Fruit fly (Drosophila melanogaster): ENCODE data around the gene CG31248.
A peak's percentile ranks its signal among the peaks of the same experiment; 100 is the strongest.

Gene CG31248

dm6 chr3R:7107713-7108588 is 21.2 kb upstream of the CG31248 start:
- TF ChIP-seq CG7786 (GFP tag; optimal IDR thresholded peaks at IDR 0.05) (peak; percentile 33), abd-A (tag; optimal IDR thresholded peaks at IDR 0.05) (peak; percentile 68), Hr51 (GFP tag; optimal IDR thresholded peaks at IDR 0.05) (peak in 1 of 2 experiments; percentile 14), Ets97D (GFP tag; optimal IDR thresholded peaks at IDR 0.05) (no peak), CG6175 (GFP tag; IDR thresholded peaks at IDR 0.05) (no peak), CG6254 (GFP tag; optimal IDR thresholded peaks at IDR 0.05) (peak; percentile 43), CG14710 (tag; optimal IDR thresholded peaks at IDR 0.05) (no peak), CG12104 (GFP tag; optimal IDR thresholded peaks at IDR 0.05) (no peak), CG8924 (tag; optimal IDR thresholded peaks at IDR 0.05) (peak; percentile 67), zen (tag; optimal IDR thresholded peaks at IDR 0.05) (no peak), D (optimal IDR thresholded peaks at IDR 0.05) (no peak), D (GFP tag; optimal IDR thresholded peaks at IDR 0.05) (no peak), cas (GFP tag; IDR thresholded peaks at IDR 0.05) (no peak), CG10321 (GFP tag; IDR thresholded peaks at IDR 0.05) (no peak), ATbp (GFP tag; optimal IDR thresholded peaks at IDR 0.05) (peak; percentile 45), ci (GFP tag; IDR thresholded peaks at IDR 0.05) (no peak), mam (GFP tag; optimal IDR thresholded peaks at IDR 0.05) (peak; percentile 12), Jarid2 (GFP tag; optimal IDR thresholded peaks at IDR 0.05) (peak; percentile 52), PHDP (tag; optimal IDR thresholded peaks at IDR 0.05) (no peak), ssp (GFP tag; IDR thresholded peaks at IDR 0.05) (no peak), CG8290 (GFP tag; optimal IDR thresholded peaks at IDR 0.05) (no peak), CG8290 (tag; optimal IDR thresholded peaks at IDR 0.05) (peak in 1 of 2 experiments; percentile 14), gsb-n (tag; optimal IDR thresholded peaks at IDR 0.05) (no peak), CG16863 (GFP tag; optimal IDR thresholded peaks at IDR 0.05) (no peak), sens (GFP tag) (peak; percentile 80), CG4328 (GFP tag; optimal IDR thresholded peaks at IDR 0.05) (no peak), ken (GFP tag; IDR thresholded peaks at IDR 0.05) (no peak), kni (GFP tag; optimal IDR thresholded peaks at IDR 0.05) (peak; percentile 38), CG7839 (tag; optimal IDR thresholded peaks at IDR 0.05) (peak; percentile 26), CG18262 (tag; optimal IDR thresholded peaks at IDR 0.05) (peak; percentile 39), CG10267 (tag; optimal IDR thresholded peaks at IDR 0.05) (no peak), CG2678 (tag; optimal IDR thresholded peaks at IDR 0.05) (peak; percentile 27), sisA (GFP tag; IDR thresholded peaks at IDR 0.05) (no peak), cg (GFP tag; optimal IDR thresholded peaks at IDR 0.05) (peak; percentile 78), CG6654 (GFP tag; optimal IDR thresholded peaks at IDR 0.05) (no peak), Trl (optimal IDR thresholded peaks at IDR 0.05) (peak; percentile 83 to 97), Trl (GFP tag; optimal IDR thresholded peaks at IDR 0.05) (peak; percentile 39), HLH4C (GFP tag; IDR thresholded peaks at IDR 0.05; ENCODE audit: partially characterized antibody) (no peak), phol (tag; optimal IDR thresholded peaks at IDR 0.05) (no peak), Ssrp (tag; optimal IDR thresholded peaks at IDR 0.05) (peak; percentile 45), Med (GFP tag) (peak; percentile 74), CG2120 (GFP tag; optimal IDR thresholded peaks at IDR 0.05) (peak; percentile 17), Abd-B (GFP tag; optimal IDR thresholded peaks at IDR 0.05) (no peak), grau (tag; optimal IDR thresholded peaks at IDR 0.05) (peak; percentile 3), CG1647 (GFP tag; optimal IDR thresholded peaks at IDR 0.05) (peak; percentile 19), yki (optimal IDR thresholded peaks at IDR 0.05) (peak; percentile 96), fd96Cb (tag; optimal IDR thresholded peaks at IDR 0.05) (no peak), gem (tag; optimal IDR thresholded peaks at IDR 0.05) (peak; percentile 32), CG11398 (GFP tag; optimal IDR thresholded peaks at IDR 0.05) (peak; percentile 33), nmo (GFP tag; optimal IDR thresholded peaks at IDR 0.05) (peak; percentile 26)

Data from whole organism, embryonic.